Worm (Caenorhabditis elegans) whole organism, L2 larva: ENCODE data around the gene mml-1.

Experiments used
- fos-1 ChIP-seq: fragments of 150-350 bp; optimal IDR thresholded peaks from 2 replicates; lab custom pipeline; 2014; ENCODE audit warnings: missing biosample characterization, missing genetic modification characterization
- skn-1 ChIP-seq: sonication (generic microtip); optimal IDR thresholded peaks from 2 replicates; lab custom pipeline; 2017; ENCODE audit warnings: missing biosample characterization, missing genetic modification characterization
- unc-62 ChIP-seq: fragments of 150-350 bp; optimal IDR thresholded peaks from 2 replicates; lab custom pipeline; 2014; ENCODE audit warnings: missing biosample characterization, missing genetic modification reagents, missing genetic modification characterization
- ztf-1 ChIP-seq: fragments of 200-800 bp; sonication (Bioruptor generic); conservative IDR thresholded peaks from 2 replicates; pipeline ENCODE4 v1.3.6; 2022; ENCODE audit warnings: missing genetic modification characterization, missing compliant biosample characterization

- TF ChIP-seq unc-62 (GFP tag; lab: Kevin White, UChicago) = no peak
- no peak for TF ChIP-seq skn-1
- peak; percentile 46 for TF ChIP-seq fos-1 (tag; lab: Kevin White, UChicago)
- TF ChIP-seq ztf-1 (GFP tag; lab: Robert Waterston, UW) = no peak
These were observed 38.3 kb downstream of the mml-1 start, which contains the start of gene gsp-2 for ce11 chrIII:7336214-7336613.
